Worm (Caenorhabditis elegans) whole organism, L4 larva: Measurements from ENCODE around the gene lron-2.

Experiments
- D1046.2 ChIP-seq: fragments of 200-800 bp; sonication (Bioruptor generic); IDR thresholded peaks from 2 replicates; pipeline ENCODE4 v1.3.6; 2022; ENCODE audit warnings: missing genetic modification characterization, missing compliant biosample characterization
- F10B5.3 ChIP-seq: sonication (generic microtip); optimal IDR thresholded peaks from 2 replicates; lab custom pipeline; 2016; ENCODE audit warnings: mild to moderate bottlenecking, missing genetic modification characterization, missing compliant biosample characterization
- F37D6.2 ChIP-seq: sonication (generic microtip); optimal IDR thresholded peaks from 2 replicates; lab custom pipeline; 2016; ENCODE audit warnings: mild to moderate bottlenecking, missing genetic modification characterization, missing compliant biosample characterization
- R02D3.7 ChIP-seq: fragments of 150-350 bp; sonication (generic microtip); optimal IDR thresholded peaks from 3 replicates; lab custom pipeline; 2014; ENCODE audit warnings: missing biosample characterization, missing genetic modification characterization
- T20F7.1 ChIP-seq: fragments of 200-800 bp; sonication (Bioruptor generic); optimal IDR thresholded peaks from 2 replicates; lab custom pipeline; 2018; ENCODE audit warnings: mild to moderate bottlenecking, missing genetic modification characterization, missing compliant biosample characterization
- T26A8.4 ChIP-seq: fragments of 200-800 bp; sonication (Bioruptor generic); IDR thresholded peaks from 2 replicates; pipeline ENCODE4 v1.3.6; 2022; ENCODE audit warnings: missing genetic modification characterization, missing compliant biosample characterization
- Y105C5A.15 ChIP-seq: fragments of 200-800 bp; sonication (Bioruptor generic); IDR thresholded peaks from 2 replicates; pipeline ENCODE4 v1.3.6; 2022; ENCODE audit warnings: missing genetic modification characterization, missing compliant biosample characterization
- Y48G9A.11 ChIP-seq: fragments of 200-800 bp; sonication (Bioruptor generic); IDR thresholded peaks from 2 replicates; pipeline ENCODE4 v1.3.6; 2022; ENCODE audit warnings: missing genetic modification reagents, missing genetic modification characterization, missing compliant biosample characterization
- aha-1 ChIP-seq: fragments of 150-350 bp; peaks from one replicate; lab custom pipeline; 2014; ENCODE audit warnings: missing biosample characterization, missing genetic modification characterization
- aly-2 ChIP-seq: sonication (generic microtip); optimal IDR thresholded peaks from 2 replicates; lab custom pipeline; 2018; ENCODE audit warnings: missing biosample characterization, missing genetic modification characterization
- ama-1 ChIP-seq: fragments of 150-350 bp; optimal IDR thresholded peaks from 2 replicates; lab custom pipeline; 2014; ENCODE audit warnings: inconsistent platforms, mixed read lengths
- arid-1 ChIP-seq: fragments of 200-800 bp; sonication (Bioruptor generic); conservative IDR thresholded peaks from 2 replicates; pipeline ENCODE4 v1.3.6; 2022; ENCODE audit warnings: missing genetic modification reagents, missing genetic modification characterization, missing compliant biosample characterization
- attf-4 ChIP-seq: sonication (generic microtip); optimal IDR thresholded peaks from 3 replicates; lab custom pipeline; 2017; ENCODE audit warnings: missing biosample characterization, missing genetic modification characterization
- ceh-28 ChIP-seq: fragments of 150-350 bp; optimal IDR thresholded peaks from 2 replicates; lab custom pipeline; 2014; ENCODE audit warnings: missing biosample characterization, missing genetic modification reagents, missing genetic modification characterization
- ces-1 ChIP-seq: fragments of 150-350 bp; sonication (generic microtip); optimal IDR thresholded peaks from 4 replicates; lab custom pipeline; 2014; ENCODE audit warnings: missing biosample characterization, missing genetic modification reagents, missing genetic modification characterization
- cey-2 ChIP-seq: sonication (generic microtip); optimal IDR thresholded peaks from 3 replicates; lab custom pipeline; 2017; ENCODE audit warnings: missing genetic modification characterization, mild to moderate bottlenecking, missing compliant biosample characterization, antibody characterized with exemption, borderline replicate concordance; ENCODE audit not compliant: insufficient read depth
- ctbp-1 ChIP-seq: fragments of 200-800 bp; sonication (Bioruptor generic); IDR thresholded peaks from 2 replicates; pipeline ENCODE4 v1.3.6; 2022; ENCODE audit warnings: missing genetic modification reagents, missing genetic modification characterization, missing compliant biosample characterization
- daf-19 ChIP-seq: fragments of 200-800 bp; sonication (Bioruptor generic); conservative IDR thresholded peaks from 2 replicates; pipeline ENCODE4 v1.3.6; 2022; ENCODE audit warnings: missing genetic modification characterization, missing compliant biosample characterization
- daf-8 ChIP-seq: fragments of 200-800 bp; sonication (Bioruptor generic); IDR thresholded peaks from 2 replicates; pipeline ENCODE4 v1.3.6; 2022; ENCODE audit warnings: missing genetic modification characterization, missing compliant biosample characterization
- dmd-6 ChIP-seq: fragments of 200-800 bp; sonication (Bioruptor generic); IDR thresholded peaks from 2 replicates; pipeline ENCODE4 v1.3.6; 2022; ENCODE audit warnings: missing genetic modification reagents, missing genetic modification characterization, missing compliant biosample characterization
- dmd-8 ChIP-seq: fragments of 200-800 bp; sonication (Bioruptor generic); IDR thresholded peaks from 2 replicates; pipeline ENCODE4 v1.3.6; 2022; ENCODE audit warnings: missing genetic modification characterization, missing compliant biosample characterization
- egl-27 ChIP-seq: sonication (generic microtip); optimal IDR thresholded peaks from 3 replicates; lab custom pipeline; 2017; ENCODE audit warnings: missing biosample characterization, missing genetic modification reagents, missing genetic modification characterization
- fkh-10 ChIP-seq: fragments of 150-350 bp; optimal IDR thresholded peaks from 2 replicates; lab custom pipeline; 2014; ENCODE audit warnings: missing biosample characterization, missing genetic modification reagents, missing genetic modification characterization
- gei-8 ChIP-seq: fragments of 200-800 bp; sonication (Bioruptor generic); optimal IDR thresholded peaks from 2 replicates; lab custom pipeline; 2018; ENCODE audit warnings: mild to moderate bottlenecking, missing genetic modification characterization, missing compliant biosample characterization
- hlh-30 ChIP-seq: sonication (generic microtip); optimal IDR thresholded peaks from 2 replicates; lab custom pipeline; 2017; ENCODE audit warnings: antibody characterized with exemption, mild to moderate bottlenecking, missing genetic modification characterization, missing compliant biosample characterization; ENCODE audit not compliant: insufficient read depth
- hmg-1.1 ChIP-seq: fragments of 200-800 bp; sonication (Bioruptor generic); IDR thresholded peaks from 2 replicates; pipeline ENCODE4 v1.3.6; 2022; ENCODE audit warnings: missing genetic modification reagents, missing genetic modification characterization, missing compliant biosample characterization
- lin-29 ChIP-seq: fragments of 200-800 bp; sonication (Bioruptor generic); IDR thresholded peaks from 2 replicates; pipeline ENCODE4 v1.3.6; 2022; ENCODE audit warnings: missing genetic modification reagents, missing genetic modification characterization, missing compliant biosample characterization
- lin-38 ChIP-seq: fragments of 200-800 bp; sonication (Bioruptor generic); IDR thresholded peaks from 2 replicates; pipeline ENCODE4 v1.3.6; 2022; ENCODE audit warnings: missing genetic modification reagents, missing genetic modification characterization, missing compliant biosample characterization
- lsy-2 ChIP-seq, 2 experiments: fragments of 150-350 bp in 1 of 2; sonication (generic microtip) in 1 of 2; optimal IDR thresholded peaks; 2 replicates each; lab custom pipeline; 2014 to 2017; ENCODE audit warnings: missing biosample characterization in 2 of 2, missing genetic modification characterization in 2 of 2
- madf-9 ChIP-seq: fragments of 200-800 bp; sonication (Bioruptor generic); conservative IDR thresholded peaks from 2 replicates; pipeline ENCODE4 v1.3.6; 2022; ENCODE audit warnings: missing genetic modification reagents, missing genetic modification characterization, missing compliant biosample characterization
- mdt-29 ChIP-seq: fragments of 200-800 bp; sonication (Bioruptor generic); IDR thresholded peaks from 2 replicates; pipeline ENCODE4 v1.3.6; 2022; ENCODE audit warnings: missing genetic modification reagents, missing genetic modification characterization, missing compliant biosample characterization
- mes-2 ChIP-seq: sonication (generic microtip); optimal IDR thresholded peaks from 2 replicates; lab custom pipeline; 2016; ENCODE audit warnings: missing genotype, mild to moderate bottlenecking, missing genetic modification characterization, missing compliant biosample characterization; ENCODE audit not compliant: poor library complexity, severe bottlenecking
- mxl-2 ChIP-seq: fragments of 200-800 bp; sonication (Bioruptor generic); conservative IDR thresholded peaks from 2 replicates; pipeline ENCODE4 v1.3.6; 2022; ENCODE audit warnings: missing genetic modification reagents, missing genetic modification characterization, missing compliant biosample characterization
- nhr-11 ChIP-seq: fragments of 150-350 bp; optimal IDR thresholded peaks from 2 replicates; lab custom pipeline; 2014; ENCODE audit warnings: missing biosample characterization, missing genetic modification characterization
- nhr-25 ChIP-seq: sonication (generic microtip); optimal IDR thresholded peaks from 2 replicates; lab custom pipeline; 2017; ENCODE audit warnings: missing genetic modification characterization, mild to moderate bottlenecking, missing compliant biosample characterization, antibody characterized with exemption, moderate library complexity, borderline replicate concordance; ENCODE audit not compliant: insufficient read depth
- nhr-41 ChIP-seq: fragments of 200-800 bp; sonication (Bioruptor generic); IDR thresholded peaks from 2 replicates; pipeline ENCODE4 v1.3.6; 2022; ENCODE audit warnings: missing genetic modification reagents, missing genetic modification characterization, missing compliant biosample characterization
- nhr-48 ChIP-seq: sonication (generic microtip); optimal IDR thresholded peaks from 2 replicates; lab custom pipeline; 2016; ENCODE audit warnings: mild to moderate bottlenecking, missing genetic modification characterization, missing compliant biosample characterization
- nhr-76 ChIP-seq: fragments of 150-350 bp; optimal IDR thresholded peaks from 2 replicates; lab custom pipeline; 2014; ENCODE audit warnings: missing biosample characterization, missing genetic modification characterization
- nhr-77 ChIP-seq: fragments of 150-350 bp; optimal IDR thresholded peaks from 2 replicates; lab custom pipeline; 2014; ENCODE audit warnings: missing biosample characterization, missing genetic modification characterization
- pha-4 ChIP-seq, 2 experiments: fragments of 150-350 bp in 1 of 2; fragments of 200-800 bp in 1 of 2; sonication (Bioruptor generic) in 1 of 2; IDR thresholded peaks in 1 of 2; optimal IDR thresholded peaks in 1 of 2; 2 replicates each; pipeline versions ENCODE4 v1.3.6 to Lab custom; 2014 to 2022; ENCODE audit warnings: missing genetic modification characterization in 2 of 2, missing genetic modification reagents in 2 of 2, missing biosample characterization in 1 of 2, missing compliant biosample characterization in 1 of 2
- rbr-2 ChIP-seq: sonication (generic microtip); optimal IDR thresholded peaks from 2 replicates; lab custom pipeline; 2016; ENCODE audit warnings: missing genotype, missing genetic modification characterization, missing compliant biosample characterization
- set-16 ChIP-seq: fragments of 200-800 bp; sonication (Bioruptor generic); IDR thresholded peaks from 2 replicates; pipeline ENCODE4 v1.3.6; 2022; ENCODE audit warnings: missing genetic modification reagents, missing genetic modification characterization, missing compliant biosample characterization
- snpc-4 ChIP-seq: fragments of 150-350 bp; optimal IDR thresholded peaks from 2 replicates; lab custom pipeline; 2014; ENCODE audit warnings: missing biosample characterization, missing genetic modification characterization
- spr-1 ChIP-seq: sonication (generic microtip); optimal IDR thresholded peaks from 2 replicates; lab custom pipeline; 2016; ENCODE audit warnings: mild to moderate bottlenecking, missing genetic modification characterization, missing compliant biosample characterization
- spr-3 ChIP-seq: fragments of 200-800 bp; sonication (Bioruptor generic); optimal IDR thresholded peaks from 2 replicates; lab custom pipeline; 2018; ENCODE audit warnings: mild to moderate bottlenecking, missing genetic modification characterization, missing compliant biosample characterization
- tra-1 ChIP-seq: fragments of 200-800 bp; sonication (Bioruptor generic); IDR thresholded peaks from 2 replicates; pipeline ENCODE4 v1.3.6; 2022; ENCODE audit warnings: missing genetic modification reagents, missing genetic modification characterization, missing compliant biosample characterization
- zfp-2 ChIP-seq: sonication (generic microtip); optimal IDR thresholded peaks from 2 replicates; lab custom pipeline; 2016; ENCODE audit warnings: mild to moderate bottlenecking, missing genetic modification characterization, missing compliant biosample characterization
- zfp-3 ChIP-seq: fragments of 200-800 bp; sonication (Bioruptor generic); conservative IDR thresholded peaks from 2 replicates; pipeline ENCODE4 v1.3.6; 2022; ENCODE audit warnings: missing genetic modification reagents, missing genetic modification characterization, missing compliant biosample characterization
- zip-2 ChIP-seq: fragments of 150-350 bp; optimal IDR thresholded peaks from 2 replicates; lab custom pipeline; 2014; ENCODE audit warnings: missing biosample characterization, missing genetic modification characterization
- ztf-11 ChIP-seq: fragments of 150-350 bp; optimal IDR thresholded peaks from 2 replicates; lab custom pipeline; 2014; ENCODE audit warnings: missing biosample characterization, missing genetic modification characterization
- ztf-7 ChIP-seq: fragments of 150-350 bp; optimal IDR thresholded peaks from 2 replicates; lab custom pipeline; 2014; ENCODE audit warnings: missing biosample characterization, missing genetic modification characterization

Gene lron-2

ce11 chrV:9318046-9318445, 30.7 kb upstream of the lron-2 start, which contains the start of gene kvs-3 (continued):
- peak; percentile 97 for TF ChIP-seq tra-1 (GFP tag; lab: Robert Waterston, UW)
- peak; percentile 96 for TF ChIP-seq daf-19
- peak; percentile 43 for TF ChIP-seq F37D6.2 (tag; lab: Kevin White, UChicago)
- peak; percentile 93; the same call in 1 of the 2 replicates for TF ChIP-seq arid-1 (GFP tag; lab: Robert Waterston, UW)
- no peak for TF ChIP-seq nhr-76 (tag; lab: Kevin White, UChicago)
- peak; percentile 75 for TF ChIP-seq dmd-6 (GFP tag; lab: Robert Waterston, UW)
- no peak for TF ChIP-seq snpc-4
- TF ChIP-seq fkh-10: no peak
- TF ChIP-seq daf-8 (GFP tag; lab: Robert Waterston, UW): 0 out of 2 replicates have a peak, but pooled peaks have one; percentile 76
- TF ChIP-seq nhr-48 (tag; lab: Kevin White, UChicago): peak; percentile 55
- peak; percentile 74 for TF ChIP-seq spr-1
- peak; percentile 76 for TF ChIP-seq lin-29 (GFP tag; lab: Robert Waterston, UW)
- no peak for TF ChIP-seq set-16
- TF ChIP-seq aha-1 (tag; lab: Kevin White, UChicago): peak; percentile 97
- no peak for TF ChIP-seq ceh-28 (tag; lab: Kevin White, UChicago)
- TF ChIP-seq zip-2 (tag; lab: Kevin White, UChicago): peak; percentile 37
- TF ChIP-seq hmg-1.1: peak; percentile 91
- TF ChIP-seq F10B5.3 (tag; lab: Kevin White, UChicago): peak; percentile 43
- peak; percentile 69 for TF ChIP-seq T20F7.1 (GFP tag; lab: Kevin White, UChicago)
- no peak; the same call in 1 of the 2 replicates for TF ChIP-seq T26A8.4 (GFP tag; lab: Robert Waterston, UW)
- TF ChIP-seq lin-38 (GFP tag; lab: Robert Waterston, UW): no peak; the same call in none of the 2 replicates
- TF ChIP-seq madf-9 (GFP tag; lab: Robert Waterston, UW): peak; percentile 80
- TF ChIP-seq hlh-30 (tag; lab: Kevin White, UChicago): peak; percentile 62
- TF ChIP-seq zfp-3 (GFP tag; lab: Robert Waterston, UW): peak; percentile 76
- TF ChIP-seq nhr-77 (tag; lab: Kevin White, UChicago): no peak
- TF ChIP-seq rbr-2 (tag; lab: Kevin White, UChicago): peak; percentile 73
- TF ChIP-seq ces-1 (GFP tag; lab: Kevin White, UChicago): no peak
- TF ChIP-seq nhr-41 (GFP tag; lab: Robert Waterston, UW): peak; percentile 97
- TF ChIP-seq R02D3.7 (tag; lab: Kevin White, UChicago): no peak
- no peak for TF ChIP-seq mes-2 (tag; lab: Kevin White, UChicago)
- TF ChIP-seq ztf-11 (tag; lab: Kevin White, UChicago): no peak
- peak; percentile 89 for TF ChIP-seq ctbp-1 (GFP tag; lab: Robert Waterston, UW)
- TF ChIP-seq nhr-25 (tag; lab: Kevin White, UChicago): no peak
- TF ChIP-seq nhr-11 (tag; lab: Kevin White, UChicago): no peak
- no peak for TF ChIP-seq cey-2 (tag; lab: Kevin White, UChicago)
- TF ChIP-seq dmd-8 (GFP tag; lab: Robert Waterston, UW): peak; percentile 99
- TF ChIP-seq Y105C5A.15 (GFP tag; lab: Robert Waterston, UW): peak; percentile 98
- TF ChIP-seq attf-4 (tag; lab: Kevin White, UChicago): no peak
- peak; percentile 86 for TF ChIP-seq Y48G9A.11 (GFP tag; lab: Robert Waterston, UW)
- peak; percentile 89 for TF ChIP-seq spr-3 (GFP tag; lab: Kevin White, UChicago)
- TF ChIP-seq ama-1 (lab: Kevin White, UChicago): no peak
- TF ChIP-seq D1046.2: peak; percentile 93
- TF ChIP-seq aly-2 (tag; lab: Kevin White, UChicago): no peak
- peak; percentile 29 for TF ChIP-seq ztf-7
- peak; percentile 87 for TF ChIP-seq mxl-2 (GFP tag; lab: Robert Waterston, UW)
- TF ChIP-seq mdt-29 (GFP tag; lab: Robert Waterston, UW): no peak; the same call in 1 of the 2 replicates
- TF ChIP-seq zfp-2 (tag; lab: Kevin White, UChicago): peak; percentile 30
- TF ChIP-seq egl-27: no peak
- peak in 1 of 2 experiments; percentile 48 for TF ChIP-seq lsy-2 (tag; optimal IDR thresholded peaks at IDR 0.05; lab: Kevin White, UChicago)
- peak; percentile 89 for TF ChIP-seq gei-8
- TF ChIP-seq pha-4 (GFP tag; IDR thresholded peaks at IDR 0.05; lab: Robert Waterston, UW): peak; percentile 95
- TF ChIP-seq pha-4 (tag; optimal IDR thresholded peaks at IDR 0.05; lab: Kevin White, UChicago): no peak
